Fruit fly (Drosophila melanogaster): ENCODE measurements around the gene Bacc.

- no peak for TF ChIP-seq CG8478 (optimal IDR thresholded peaks at IDR 0.05)
- no peak for TF ChIP-seq CTCF (optimal IDR thresholded peaks at IDR 0.05)
These were observed 2.4 kb downstream of the Bacc start for dm6 chr2L:2754437-2755322.
